Worm (Caenorhabditis elegans) whole organism, L3 larva: ENCODE data around the gene srh-72.

Experiments
- aly-2 ChIP-seq: fragments of 150-350 bp; optimal IDR thresholded peaks from 2 replicates; lab custom pipeline; 2014; ENCODE audit warnings: missing biosample characterization, missing genetic modification characterization
- ama-1 ChIP-seq: fragments of 150-350 bp; optimal IDR thresholded peaks from 2 replicates; lab custom pipeline; 2018
- egl-5 ChIP-seq: fragments of 150-350 bp; optimal IDR thresholded peaks from 2 replicates; lab custom pipeline; 2017; ENCODE audit warnings: missing biosample characterization, missing genetic modification reagents, missing genetic modification characterization, inconsistent platforms
- elt-1 ChIP-seq: fragments of 150-350 bp; optimal IDR thresholded peaks from 2 replicates; lab custom pipeline; 2014; ENCODE audit warnings: missing biosample characterization, missing genetic modification characterization
- fkh-10 ChIP-seq: sonication (generic microtip); optimal IDR thresholded peaks from 2 replicates; lab custom pipeline; 2017; ENCODE audit warnings: missing biosample characterization, missing genetic modification reagents, missing genetic modification characterization
- lin-15B ChIP-seq: fragments of 150-350 bp; optimal IDR thresholded peaks from 2 replicates; lab custom pipeline; 2014; ENCODE audit warnings: missing biosample characterization, missing genetic modification characterization
- mdl-1 ChIP-seq: fragments of 150-350 bp; optimal IDR thresholded peaks from 2 replicates; lab custom pipeline; 2014; ENCODE audit warnings: missing biosample characterization, missing genetic modification characterization
- nhr-237 ChIP-seq: fragments of 150-350 bp; optimal IDR thresholded peaks from 2 replicates; lab custom pipeline; 2014; ENCODE audit warnings: missing biosample characterization, missing genetic modification characterization
- nhr-25 ChIP-seq: sonication (generic microtip); optimal IDR thresholded peaks from 2 replicates; lab custom pipeline; 2017; ENCODE audit warnings: missing biosample characterization, missing genetic modification characterization
- nhr-77 ChIP-seq: fragments of 150-350 bp; optimal IDR thresholded peaks from 2 replicates; lab custom pipeline; 2014; ENCODE audit warnings: missing biosample characterization, missing genetic modification characterization
- pha-4 ChIP-seq: fragments of 150-350 bp; optimal IDR thresholded peaks from 2 replicates; lab custom pipeline; 2014; ENCODE audit warnings: missing biosample characterization, missing genetic modification reagents, missing genetic modification characterization
- pqm-1 ChIP-seq: fragments of 150-350 bp; optimal IDR thresholded peaks from 2 replicates; lab custom pipeline; 2017; ENCODE audit warnings: missing biosample characterization, missing genetic modification characterization, inconsistent platforms
- ztf-4 ChIP-seq: fragments of 150-350 bp; optimal IDR thresholded peaks from 2 replicates; lab custom pipeline; 2014; ENCODE audit warnings: missing biosample characterization, missing genetic modification characterization

DNA sequence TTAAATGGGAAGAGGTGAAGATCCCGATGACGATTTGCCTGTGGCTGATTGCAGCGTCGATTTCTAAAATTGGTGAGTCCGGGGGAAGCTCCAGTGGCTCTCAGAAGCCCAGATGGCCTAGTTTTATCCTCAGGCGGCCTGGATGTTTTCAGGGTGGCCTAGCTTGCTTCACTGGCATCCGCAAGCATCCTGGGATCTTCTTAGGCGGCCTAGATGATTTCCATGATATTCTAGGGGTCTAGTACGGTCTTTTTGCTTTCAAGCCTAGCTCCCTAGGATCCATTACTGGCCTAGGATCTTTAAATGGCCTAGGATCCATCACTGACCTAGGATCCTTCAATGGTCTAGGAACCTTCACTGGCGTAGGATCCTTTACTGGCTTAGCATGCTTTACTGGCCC lies 30.6 kb upstream of the srh-72 start:
- TF ChIP-seq pqm-1 (tag; lab: Kevin White, UChicago): no peak
- TF ChIP-seq nhr-77 (tag; lab: Kevin White, UChicago): no peak
- no peak for TF ChIP-seq lin-15B
- TF ChIP-seq nhr-25: no peak
- no peak for TF ChIP-seq aly-2 (tag; lab: Kevin White, UChicago)
- TF ChIP-seq ama-1: no peak
- no peak for TF ChIP-seq egl-5 (tag; lab: Kevin White, UChicago)
- TF ChIP-seq elt-1: no peak
- no peak for TF ChIP-seq mdl-1 (tag; lab: Kevin White, UChicago)
- TF ChIP-seq fkh-10 (GFP tag; lab: Kevin White, UChicago): no peak
- TF ChIP-seq nhr-237: no peak
- no peak for TF ChIP-seq pha-4 (tag; lab: Kevin White, UChicago)
- no peak for TF ChIP-seq ztf-4
